Worm (Caenorhabditis elegans) whole organism, L4 larva: ENCODE data around the gene dohh-1.
"Not testable (repeated sequence)": the region's sequence is repeated elsewhere in the genome, so short reads cannot be mapped to it uniquely, and the experiment has no call there.

Source experiments
- ZK546.5 ChIP-seq, 2 experiments: sonication (generic microtip); optimal IDR thresholded peaks; 2 replicates each; lab custom pipeline; 2017; ENCODE audit warnings: missing biosample characterization in 2 of 2, missing genetic modification characterization in 2 of 2
- aly-2 ChIP-seq: sonication (generic microtip); optimal IDR thresholded peaks from 2 replicates; lab custom pipeline; 2018; ENCODE audit warnings: missing biosample characterization, missing genetic modification characterization
- arid-1 ChIP-seq: fragments of 200-800 bp; sonication (Bioruptor generic); conservative IDR thresholded peaks from 2 replicates; pipeline ENCODE4 v1.3.6; 2022; ENCODE audit warnings: missing genetic modification reagents, missing genetic modification characterization, missing compliant biosample characterization
- egl-27 ChIP-seq: sonication (generic microtip); optimal IDR thresholded peaks from 3 replicates; lab custom pipeline; 2017; ENCODE audit warnings: missing biosample characterization, missing genetic modification reagents, missing genetic modification characterization
- jun-1 ChIP-seq: fragments of 150-350 bp; optimal IDR thresholded peaks from 2 replicates; lab custom pipeline; 2014; ENCODE audit warnings: missing biosample characterization, missing genetic modification reagents, missing genetic modification characterization
- lin-13 ChIP-seq: fragments of 150-350 bp; optimal IDR thresholded peaks from 2 replicates; lab custom pipeline; 2014; ENCODE audit warnings: missing biosample characterization, missing genetic modification reagents, missing genetic modification characterization
- lin-38 ChIP-seq: fragments of 200-800 bp; sonication (Bioruptor generic); IDR thresholded peaks from 2 replicates; pipeline ENCODE4 v1.3.6; 2022; ENCODE audit warnings: missing genetic modification reagents, missing genetic modification characterization, missing compliant biosample characterization
- pha-4 ChIP-seq, 2 experiments: fragments of 150-350 bp in 1 of 2; fragments of 200-800 bp in 1 of 2; sonication (Bioruptor generic) in 1 of 2; IDR thresholded peaks in 1 of 2; optimal IDR thresholded peaks in 1 of 2; 2 replicates each; pipeline versions ENCODE4 v1.3.6 to Lab custom; 2014 to 2022; ENCODE audit warnings: missing genetic modification characterization in 2 of 2, missing genetic modification reagents in 2 of 2, missing biosample characterization in 1 of 2, missing compliant biosample characterization in 1 of 2
- pqm-1 ChIP-seq: sonication (generic microtip); optimal IDR thresholded peaks from 2 replicates; lab custom pipeline; 2017; ENCODE audit warnings: missing biosample characterization, missing genetic modification characterization
- tra-1 ChIP-seq: fragments of 200-800 bp; sonication (Bioruptor generic); IDR thresholded peaks from 2 replicates; pipeline ENCODE4 v1.3.6; 2022; ENCODE audit warnings: missing genetic modification reagents, missing genetic modification characterization, missing compliant biosample characterization
- unc-39 ChIP-seq: sonication (generic microtip); optimal IDR thresholded peaks from 2 replicates; lab custom pipeline; 2017; ENCODE audit warnings: missing biosample characterization, missing genetic modification characterization

- not testable (repeated sequence) for TF ChIP-seq egl-27 (tag; lab: Kevin White, UChicago); aly-2 (tag; lab: Kevin White, UChicago); lin-13 (GFP tag; lab: Kevin White, UChicago); pha-4 (GFP tag; IDR thresholded peaks at IDR 0.05; lab: Robert Waterston, UW); pha-4 (tag; optimal IDR thresholded peaks at IDR 0.05; lab: Kevin White, UChicago); pqm-1 (tag; lab: Kevin White, UChicago); ZK546.5 (tag; optimal IDR thresholded peaks at IDR 0.05; lab: Kevin White, UChicago); lin-38 (GFP tag; lab: Robert Waterston, UW); tra-1 (GFP tag; lab: Robert Waterston, UW); unc-39 (tag; lab: Kevin White, UChicago); arid-1 (GFP tag; lab: Robert Waterston, UW); jun-1 (tag; lab: Kevin White, UChicago)
Observed at ce11 chrII:10557582-10557981, 22.2 kb upstream of the dohh-1 start.
